Worm (Caenorhabditis elegans): ENCODE data around the gene nhr-176.

Gene nhr-176

ce11 chrV:16075250-16075709 lies 4.2 kb downstream of the nhr-176 start, which contains the start of the genes F14H3.12 and srj-29:
F14H3.12 (minus strand) TSS chrV:16075323.
srj-29 (plus strand) TSS chrV:16075659.
- TF ChIP-seq snpc-3.4 (tag; optimal IDR thresholded peaks at IDR 0.05) (no peak), nhr-80 (tag; optimal IDR thresholded peaks at IDR 0.05) (peak; percentile 76), cebp-1 (GFP tag; IDR thresholded peaks at IDR 0.05) (peak; percentile 32; the same call in 1 of the 2 replicates), cebp-1 (tag; optimal IDR thresholded peaks at IDR 0.05) (no peak)

- no peak for TF ChIP-seq B0035.1 (tag; optimal IDR thresholded peaks at IDR 0.05)
- peak; percentile 34 for TF ChIP-seq nhr-80 (tag; optimal IDR thresholded peaks at IDR 0.05)
Measured at ce11 chrV:16080039-16080438, 8.9 kb downstream of the nhr-176 start.

DNA sequence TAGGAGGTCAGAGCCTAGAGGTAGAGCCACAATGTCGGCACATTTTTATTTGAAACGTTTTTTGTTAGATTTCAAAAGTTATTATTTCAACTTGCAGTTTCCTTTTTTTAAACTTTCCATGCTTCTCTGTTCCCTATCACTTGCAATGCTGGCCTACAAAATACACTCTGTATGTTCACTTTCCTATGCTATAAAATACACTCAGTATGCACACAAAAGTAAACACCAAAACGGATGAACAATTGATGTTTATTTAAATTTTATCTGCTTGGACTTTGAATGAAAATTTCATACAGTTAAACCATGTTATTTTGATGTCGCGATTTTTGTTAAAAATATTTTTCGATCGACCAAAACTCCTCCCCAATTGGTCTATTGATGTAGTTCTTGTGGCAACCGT lies 9.6 kb downstream of the nhr-176 start:
- TF ChIP-seq madf-6 (GFP tag; IDR thresholded peaks at IDR 0.05) (no peak), attf-3 (GFP tag; conservative IDR thresholded peaks at IDR 0.05) (no peak), ceh-91 (GFP tag; IDR thresholded peaks at IDR 0.05) (no peak), F10E7.11 (tag; optimal IDR thresholded peaks at IDR 0.05) (no peak), sdz-38 (tag; optimal IDR thresholded peaks at IDR 0.05) (no peak), hrde-1 (tag; optimal IDR thresholded peaks at IDR 0.05; ENCODE audit: borderline replicate concordance) (no peak), rcor-1 (GFP tag; IDR thresholded peaks at IDR 0.05) (no peak), ekl-4 (GFP tag; IDR thresholded peaks at IDR 0.05) (no peak), K12H6.12 (tag; optimal IDR thresholded peaks at IDR 0.05) (no peak)

DNA sequence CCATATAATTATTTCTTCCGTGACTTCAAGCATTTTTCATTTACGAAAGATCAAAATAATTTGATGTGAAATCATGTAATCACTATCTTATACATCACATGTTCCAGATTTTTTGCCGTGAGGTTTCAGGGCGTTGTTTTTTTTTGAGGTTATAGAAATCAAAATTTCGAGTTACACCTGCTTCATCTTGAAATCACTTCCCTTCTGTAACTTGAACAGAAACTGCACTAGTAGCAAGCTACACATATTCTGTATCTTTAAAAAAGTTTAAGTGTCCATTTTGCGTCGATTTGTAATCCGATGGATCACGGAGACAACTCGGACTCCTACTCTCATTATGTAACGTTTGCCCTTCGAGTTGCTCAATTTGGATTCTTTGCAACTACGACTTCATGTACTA lies 19.6 kb downstream of the nhr-176 start, which contains the start of gene F22B8.3:
TSS of gene F22B8.3 (plus strand) at position 301 of the 400 bp plus-strand sequence.
- TF ChIP-seq B0261.1 (tag; optimal IDR thresholded peaks at IDR 0.05) (no peak), ceh-27 (GFP tag; optimal IDR thresholded peaks at IDR 0.05) (no peak), madf-3 (GFP tag; IDR thresholded peaks at IDR 0.05) (no peak), mcd-1 (GFP tag; IDR thresholded peaks at IDR 0.05) (no peak), snpc-4 (GFP tag; optimal IDR thresholded peaks at IDR 0.05) (no peak), snpc-4 (tag; optimal IDR thresholded peaks at IDR 0.05) (no peak), akir-1 (GFP tag; optimal IDR thresholded peaks at IDR 0.05) (no peak), somi-1 (GFP tag; optimal IDR thresholded peaks at IDR 0.05) (no peak), Y53F4B.3 (GFP tag; IDR thresholded peaks at IDR 0.05) (no peak), atf-7 (tag; optimal IDR thresholded peaks at IDR 0.05) (no peak), ccch-3 (GFP tag; optimal IDR thresholded peaks at IDR 0.05) (no peak)

DNA sequence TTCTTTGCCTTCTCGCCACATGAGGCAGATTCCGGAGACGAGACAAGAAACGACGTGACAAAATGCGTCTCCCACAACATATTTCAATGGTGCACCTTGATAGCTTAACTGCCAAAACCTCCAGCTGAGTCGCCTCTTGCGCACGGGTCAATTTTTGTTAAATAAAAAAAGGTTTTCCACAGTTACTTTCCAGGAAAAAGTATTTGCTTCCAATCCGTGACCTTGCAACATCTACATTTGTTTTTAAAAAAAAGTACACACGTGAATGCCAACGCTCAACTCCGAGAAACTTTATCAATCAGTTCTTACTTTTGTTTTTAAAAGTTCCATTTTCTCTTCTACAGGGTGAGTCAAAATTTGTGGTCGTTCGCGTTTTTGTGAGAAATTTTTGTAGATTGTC lies 23.2 kb downstream of the nhr-176 start, which contains the start of gene F22B8.7:
TSS of gene F22B8.7 (plus strand) at position 301 of the 400 bp plus-strand sequence.
- no peak for TF ChIP-seq nhr-120 (GFP tag; IDR thresholded peaks at IDR 0.05)
- TF ChIP-seq ztf-18 (tag; optimal IDR thresholded peaks at IDR 0.05) = no peak
- no peak for TF ChIP-seq F49E8.2 (tag; optimal IDR thresholded peaks at IDR 0.05; ENCODE audit: insufficient read depth)
- no peak for TF ChIP-seq rcor-1 (GFP tag; IDR thresholded peaks at IDR 0.05)
- TF ChIP-seq lsy-27 (tag; optimal IDR thresholded peaks at IDR 0.05; ENCODE audit: borderline replicate concordance, insufficient read depth) = no peak
- TF ChIP-seq rec-8 (tag; optimal IDR thresholded peaks at IDR 0.05) = no peak
- no peak for TF ChIP-seq lsl-1 (GFP tag; optimal IDR thresholded peaks at IDR 0.05)
- no peak for TF ChIP-seq madf-3 (GFP tag; IDR thresholded peaks at IDR 0.05)
- no peak for TF ChIP-seq hlh-12 (tag; optimal IDR thresholded peaks at IDR 0.05)
- no peak for TF ChIP-seq somi-1 (GFP tag; optimal IDR thresholded peaks at IDR 0.05)
- no peak for TF ChIP-seq Y95B8A.8 (GFP tag; IDR thresholded peaks at IDR 0.05)
- no peak for TF ChIP-seq madf-8 (GFP tag; conservative IDR thresholded peaks at IDR 0.05)
- no peak for TF ChIP-seq F52B5.7 (tag; optimal IDR thresholded peaks at IDR 0.05)
- no peak for TF ChIP-seq let-607 (tag; optimal IDR thresholded peaks at IDR 0.05)
- no peak for TF ChIP-seq snpc-1.3 (tag; optimal IDR thresholded peaks at IDR 0.05; ENCODE audit: insufficient read depth)
- TF ChIP-seq aptf-2 (GFP tag; conservative IDR thresholded peaks at IDR 0.05) = no peak
- TF ChIP-seq atf-7 (tag; optimal IDR thresholded peaks at IDR 0.05) = no peak

Measured in whole organism, young adult.